Worm (Caenorhabditis elegans) whole organism, L3 larva: Measurements from ENCODE around the gene T07F12.1.
A peak's percentile ranks its signal among the peaks of the same experiment; 100 is the strongest.

Experiments used
- R02D3.7 ChIP-seq: fragments of 150-350 bp; optimal IDR thresholded peaks from 2 replicates; lab custom pipeline; 2014; ENCODE audit warnings: missing biosample characterization, missing genetic modification characterization
- ZK546.5 ChIP-seq: sonication (generic microtip); optimal IDR thresholded peaks from 2 replicates; lab custom pipeline; 2017; ENCODE audit warnings: missing biosample characterization, missing genetic modification characterization
- ama-1 ChIP-seq: fragments of 150-350 bp; optimal IDR thresholded peaks from 2 replicates; lab custom pipeline; 2018
- ceh-16 ChIP-seq: sonication (generic microtip); optimal IDR thresholded peaks from 2 replicates; lab custom pipeline; 2017; ENCODE audit warnings: missing biosample characterization, missing genetic modification characterization
- daf-12 ChIP-seq: fragments of 150-350 bp; optimal IDR thresholded peaks from 2 replicates; lab custom pipeline; 2014; ENCODE audit warnings: missing biosample characterization, missing genetic modification reagents, missing genetic modification characterization
- egl-27 ChIP-seq: sonication (generic microtip); optimal IDR thresholded peaks from 4 replicates; lab custom pipeline; 2017; ENCODE audit warnings: missing biosample characterization, missing genetic modification reagents, missing genetic modification characterization
- egl-5 ChIP-seq: fragments of 150-350 bp; optimal IDR thresholded peaks from 2 replicates; lab custom pipeline; 2017; ENCODE audit warnings: missing biosample characterization, missing genetic modification reagents, missing genetic modification characterization, inconsistent platforms
- elt-1 ChIP-seq: fragments of 150-350 bp; optimal IDR thresholded peaks from 2 replicates; lab custom pipeline; 2014; ENCODE audit warnings: missing biosample characterization, missing genetic modification characterization
- elt-2 ChIP-seq: sonication (generic microtip); optimal IDR thresholded peaks from 2 replicates; lab custom pipeline; 2016; ENCODE audit warnings: missing genetic modification reagents, mild to moderate bottlenecking, missing genetic modification characterization, missing compliant biosample characterization
- fkh-10 ChIP-seq: sonication (generic microtip); optimal IDR thresholded peaks from 2 replicates; lab custom pipeline; 2017; ENCODE audit warnings: missing biosample characterization, missing genetic modification reagents, missing genetic modification characterization
- hmg-11 ChIP-seq: sonication (generic microtip); optimal IDR thresholded peaks from 2 replicates; lab custom pipeline; 2016; ENCODE audit warnings: missing genetic modification characterization, missing compliant biosample characterization
- lin-15B ChIP-seq: fragments of 150-350 bp; optimal IDR thresholded peaks from 2 replicates; lab custom pipeline; 2014; ENCODE audit warnings: missing biosample characterization, missing genetic modification characterization
- lin-39 ChIP-seq: fragments of 150-350 bp; optimal IDR thresholded peaks from 2 replicates; lab custom pipeline; 2018; ENCODE audit warnings: missing biosample characterization, missing genetic modification reagents, missing genetic modification characterization
- lsy-12 ChIP-seq: sonication (generic microtip); optimal IDR thresholded peaks from 2 replicates; lab custom pipeline; 2016; ENCODE audit warnings: mild to moderate bottlenecking, missing genetic modification characterization, missing compliant biosample characterization
- mml-1 ChIP-seq: fragments of 150-350 bp; sonication (generic microtip); optimal IDR thresholded peaks from 3 replicates; lab custom pipeline; 2014; ENCODE audit warnings: missing biosample characterization, missing genetic modification characterization
- nfya-1 ChIP-seq: sonication (generic microtip); optimal IDR thresholded peaks from 2 replicates; lab custom pipeline; 2017; ENCODE audit warnings: missing genetic modification characterization, mild to moderate bottlenecking, missing compliant biosample characterization, antibody characterized with exemption, moderate library complexity; ENCODE audit not compliant: insufficient read depth
- nhr-23 ChIP-seq: fragments of 150-350 bp; optimal IDR thresholded peaks from 2 replicates; lab custom pipeline; 2014; ENCODE audit warnings: missing biosample characterization, missing genetic modification reagents, missing genetic modification characterization
- nhr-237 ChIP-seq: fragments of 150-350 bp; optimal IDR thresholded peaks from 2 replicates; lab custom pipeline; 2014; ENCODE audit warnings: missing biosample characterization, missing genetic modification characterization
- nhr-25 ChIP-seq: sonication (generic microtip); optimal IDR thresholded peaks from 2 replicates; lab custom pipeline; 2017; ENCODE audit warnings: missing biosample characterization, missing genetic modification characterization
- nhr-28 ChIP-seq: fragments of 150-350 bp; optimal IDR thresholded peaks from 2 replicates; lab custom pipeline; 2014; ENCODE audit warnings: missing biosample characterization, missing genetic modification characterization
- nhr-43 ChIP-seq: sonication (generic microtip); optimal IDR thresholded peaks from 2 replicates; lab custom pipeline; 2016; ENCODE audit warnings: mild to moderate bottlenecking, missing genetic modification characterization, missing compliant biosample characterization; ENCODE audit not compliant: poor library complexity, severe bottlenecking
- nhr-67 ChIP-seq: fragments of 150-350 bp; optimal IDR thresholded peaks from 2 replicates; lab custom pipeline; 2014; ENCODE audit warnings: missing biosample characterization, missing genetic modification characterization
- nhr-76 ChIP-seq: fragments of 150-350 bp; sonication (generic microtip); optimal IDR thresholded peaks from 5 replicates; lab custom pipeline; 2014; ENCODE audit warnings: missing biosample characterization, missing genetic modification characterization
- nhr-77 ChIP-seq: fragments of 150-350 bp; optimal IDR thresholded peaks from 2 replicates; lab custom pipeline; 2014; ENCODE audit warnings: missing biosample characterization, missing genetic modification characterization
- pha-4 ChIP-seq: fragments of 150-350 bp; optimal IDR thresholded peaks from 2 replicates; lab custom pipeline; 2014; ENCODE audit warnings: missing biosample characterization, missing genetic modification reagents, missing genetic modification characterization
- pqm-1 ChIP-seq: fragments of 150-350 bp; optimal IDR thresholded peaks from 2 replicates; lab custom pipeline; 2017; ENCODE audit warnings: missing biosample characterization, missing genetic modification characterization, inconsistent platforms
- sea-2 ChIP-seq: fragments of 150-350 bp; sonication (generic microtip); optimal IDR thresholded peaks from 4 replicates; lab custom pipeline; 2014; ENCODE audit warnings: missing biosample characterization, missing genetic modification reagents, missing genetic modification characterization
- skn-1 ChIP-seq: fragments of 150-350 bp; optimal IDR thresholded peaks from 2 replicates; lab custom pipeline; 2014; ENCODE audit warnings: missing biosample characterization, missing genetic modification characterization
- snpc-4 ChIP-seq: fragments of 150-350 bp; optimal IDR thresholded peaks from 2 replicates; lab custom pipeline; 2014; ENCODE audit warnings: missing biosample characterization, missing genetic modification characterization
- tbx-2 ChIP-seq: sonication (generic microtip); optimal IDR thresholded peaks from 2 replicates; lab custom pipeline; 2016; ENCODE audit warnings: mild to moderate bottlenecking, missing genetic modification characterization, missing compliant biosample characterization
- unc-39 ChIP-seq: sonication (generic microtip); optimal IDR thresholded peaks from 4 replicates; lab custom pipeline; 2017; ENCODE audit warnings: missing biosample characterization, missing genetic modification characterization
- unc-62 ChIP-seq: fragments of 150-350 bp; sonication (generic microtip); optimal IDR thresholded peaks from 4 replicates; lab custom pipeline; 2014; ENCODE audit warnings: missing biosample characterization, missing genetic modification reagents, missing genetic modification characterization
- zag-1 ChIP-seq: fragments of 150-350 bp; optimal IDR thresholded peaks from 2 replicates; lab custom pipeline; 2014; ENCODE audit warnings: missing biosample characterization, missing genetic modification characterization
- ztf-11 ChIP-seq: fragments of 150-350 bp; optimal IDR thresholded peaks from 2 replicates; lab custom pipeline; 2014; ENCODE audit warnings: missing biosample characterization, missing genetic modification characterization
- ztf-4 ChIP-seq: fragments of 150-350 bp; optimal IDR thresholded peaks from 2 replicates; lab custom pipeline; 2014; ENCODE audit warnings: missing biosample characterization, missing genetic modification characterization

T07F12.1 gene

ce11 chrX:4869627-4870026, 24.2 kb upstream of the T07F12.1 start:
- no peak for TF ChIP-seq nhr-67
- TF ChIP-seq elt-2 (tag; lab: Kevin White, UChicago): no peak
- TF ChIP-seq zag-1 (tag; lab: Kevin White, UChicago): no peak

- TF ChIP-seq R02D3.7 (tag; lab: Kevin White, UChicago): no peak
- TF ChIP-seq daf-12 (tag; lab: Kevin White, UChicago): no peak
- TF ChIP-seq elt-1: no peak
- no peak for TF ChIP-seq skn-1 (tag; lab: Kevin White, UChicago)
- TF ChIP-seq ZK546.5: no peak
- TF ChIP-seq pha-4 (tag; lab: Kevin White, UChicago): no peak
- TF ChIP-seq nhr-28 (tag; lab: Kevin White, UChicago): no peak
- no peak for TF ChIP-seq ztf-4 (tag; lab: Kevin White, UChicago)
- TF ChIP-seq ztf-11 (tag; lab: Kevin White, UChicago): no peak
- TF ChIP-seq nhr-23 (tag; lab: Kevin White, UChicago): no peak
- no peak for TF ChIP-seq nhr-77 (tag; lab: Kevin White, UChicago)
- TF ChIP-seq zag-1 (tag; lab: Kevin White, UChicago): no peak
- TF ChIP-seq sea-2 (GFP tag; lab: Kevin White, UChicago): no peak
- TF ChIP-seq ceh-16 (tag; lab: Kevin White, UChicago): no peak
- TF ChIP-seq ama-1 (lab: Kevin White, UChicago): no peak
- TF ChIP-seq egl-5 (tag; lab: Kevin White, UChicago): no peak
- no peak for TF ChIP-seq pqm-1
- TF ChIP-seq fkh-10 (GFP tag; lab: Kevin White, UChicago): no peak
- no peak for TF ChIP-seq hmg-11 (tag; lab: Kevin White, UChicago)
Observed at ce11 chrX:4870683-4871082, 23.2 kb upstream of the T07F12.1 start.

DNA sequence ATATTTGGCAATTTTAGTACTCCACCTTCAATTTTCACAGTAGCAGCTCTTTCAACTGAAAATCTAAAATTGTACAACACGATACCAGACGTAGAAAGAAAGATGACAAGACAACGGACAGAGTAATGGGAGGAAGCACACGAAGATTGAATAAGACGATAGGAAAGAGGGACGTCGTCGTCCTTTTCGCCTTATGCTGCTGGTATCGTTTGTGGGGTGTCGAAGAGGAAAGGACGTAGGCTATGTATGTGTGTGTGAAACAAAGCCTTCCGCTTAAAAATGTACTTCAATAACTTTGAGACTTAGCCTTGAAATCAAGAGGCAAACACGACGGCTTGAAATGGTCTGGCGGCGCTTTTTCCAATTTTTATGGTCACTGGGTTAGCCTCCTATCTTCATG, 21.1 kb upstream of the T07F12.1 start:
- peak; percentile 82 for TF ChIP-seq nhr-25 (tag; lab: Kevin White, UChicago)
- peak; percentile 7 for TF ChIP-seq elt-1
- no peak for TF ChIP-seq nhr-23 (tag; lab: Kevin White, UChicago)
- TF ChIP-seq, all 47 proteins: peak for 2

DNA sequence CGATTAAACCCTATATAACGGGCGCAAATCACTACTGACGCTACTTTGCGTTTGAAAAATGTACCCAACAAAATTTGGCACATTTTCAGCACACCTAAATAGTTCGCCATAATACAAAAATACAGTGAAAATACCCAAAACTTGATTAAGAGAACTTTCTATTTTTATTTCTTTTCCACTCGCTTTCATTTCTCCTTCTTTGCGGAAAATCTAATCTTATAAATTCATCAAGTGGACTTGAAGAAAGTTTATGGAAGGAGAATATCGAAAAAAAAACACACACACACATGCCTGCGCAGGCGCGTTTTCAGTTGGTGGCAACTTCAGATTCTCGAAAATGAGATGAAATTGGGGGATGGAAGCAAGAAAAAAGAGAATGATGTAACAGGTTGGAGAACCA, 18.6 kb upstream of the T07F12.1 start:
- no peak for TF ChIP-seq snpc-4 (tag; lab: Kevin White, UChicago)
- TF ChIP-seq lsy-12 (tag; lab: Kevin White, UChicago): no peak
- no peak for TF ChIP-seq lin-15B
- no peak for TF ChIP-seq mml-1
- TF ChIP-seq pqm-1: no peak
- no peak for TF ChIP-seq tbx-2 (tag; lab: Kevin White, UChicago)
- TF ChIP-seq egl-5 (tag; lab: Kevin White, UChicago): no peak
- no peak for TF ChIP-seq nhr-76 (tag; lab: Kevin White, UChicago)
- no peak for TF ChIP-seq elt-2 (tag; lab: Kevin White, UChicago)
- TF ChIP-seq nfya-1 (tag; lab: Kevin White, UChicago): no peak
- no peak for TF ChIP-seq nhr-43 (tag; lab: Kevin White, UChicago)

DNA sequence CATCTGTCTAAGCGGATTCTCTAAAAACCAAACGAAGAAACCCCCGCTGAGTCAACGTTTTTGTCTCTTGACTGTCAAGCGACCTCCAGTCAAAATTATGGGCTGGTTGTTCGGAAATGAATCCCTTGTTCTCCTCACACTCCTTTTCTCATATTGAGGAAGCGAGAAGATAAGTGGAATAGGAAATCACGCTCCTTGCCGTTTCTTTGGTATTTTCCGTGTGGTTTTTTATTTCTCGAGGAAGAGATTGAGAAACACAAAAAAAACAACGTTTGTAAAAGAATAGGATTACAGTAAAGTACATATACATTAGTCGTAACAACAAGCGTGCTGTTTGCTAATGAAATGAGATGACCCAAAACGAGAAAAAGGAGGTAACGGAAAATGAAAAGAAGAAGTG, 17.0 kb upstream of the T07F12.1 start, which contains the start of gene tsp-14:
TSS of gene tsp-14 (minus strand) at position 62 of the 400 bp plus-strand sequence.
- TF ChIP-seq nfya-1 (tag; lab: Kevin White, UChicago) (no peak), nhr-76 (tag; lab: Kevin White, UChicago) (no peak), nhr-237 (no peak)

ce11 chrX:4879998-4880397, 13.9 kb upstream of the T07F12.1 start:
- TF ChIP-seq mml-1 (no peak), pqm-1 (no peak), daf-12 (tag; lab: Kevin White, UChicago) (no peak), skn-1 (tag; lab: Kevin White, UChicago) (no peak)

DNA sequence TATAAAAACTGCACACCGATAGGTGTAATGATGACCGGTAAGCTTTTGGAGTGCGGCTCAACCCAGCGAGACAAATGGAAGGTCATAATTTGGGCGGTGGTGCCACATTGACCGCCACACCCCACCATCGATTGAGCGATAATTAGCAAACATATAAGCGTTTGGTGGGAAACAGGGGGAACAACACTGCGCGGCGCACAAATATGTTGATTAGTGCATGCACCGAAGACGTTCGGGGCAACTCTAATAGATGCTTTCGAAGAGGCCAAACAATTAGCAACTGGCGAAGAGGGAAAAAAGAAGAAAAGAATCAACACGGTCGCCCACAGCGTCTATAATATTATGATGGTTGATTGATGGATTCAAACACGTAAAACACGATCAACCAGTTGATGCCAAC, 12.5 kb upstream of the T07F12.1 start:
- TF ChIP-seq pha-4 (tag; lab: Kevin White, UChicago): no peak
- no peak for TF ChIP-seq egl-27 (tag; lab: Kevin White, UChicago)
- TF ChIP-seq daf-12 (tag; lab: Kevin White, UChicago): no peak
- TF ChIP-seq lin-39 (tag; lab: Kevin White, UChicago): no peak
- no peak for TF ChIP-seq sea-2 (GFP tag; lab: Kevin White, UChicago)
- TF ChIP-seq unc-62 (GFP tag; lab: Kevin White, UChicago): no peak
- no peak for TF ChIP-seq unc-39
- TF ChIP-seq nhr-23 (tag; lab: Kevin White, UChicago): no peak
- no peak for TF ChIP-seq ztf-4 (tag; lab: Kevin White, UChicago)
